Fruit fly (Drosophila melanogaster): ENCODE results near the gene Prp39.
A peak's percentile ranks its signal among the peaks of the same experiment; 100 is the strongest.

Gene Prp39

DNA sequence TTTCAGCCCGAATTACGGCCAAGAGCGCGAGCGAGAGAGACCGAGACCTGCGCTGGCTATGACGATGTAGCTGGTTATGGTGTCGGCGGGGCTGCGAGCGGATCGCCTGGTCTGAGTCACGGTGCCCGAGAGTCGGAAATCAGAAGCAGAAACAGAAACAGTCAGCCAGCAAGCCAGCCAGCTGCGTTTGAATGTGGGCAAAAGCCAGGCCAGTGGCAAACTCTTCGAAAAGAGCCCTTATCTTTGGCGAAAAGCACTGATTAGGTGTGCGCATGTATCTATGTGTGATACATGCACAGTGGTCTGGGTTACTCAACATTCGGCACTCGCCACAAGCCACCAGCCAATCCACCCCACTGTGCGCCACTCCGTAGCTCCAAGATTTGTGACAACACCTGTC lies 19.3 kb downstream of the Prp39 start:
- TF ChIP-seq CG12768 (GFP tag; optimal IDR thresholded peaks at IDR 0.05) (peak; percentile 45), Hr96 (GFP tag; optimal IDR thresholded peaks at IDR 0.05) (peak; percentile 14), Mnt (GFP tag; optimal IDR thresholded peaks at IDR 0.05) (peak; percentile 13), cic (GFP tag; optimal IDR thresholded peaks at IDR 0.05) (peak; percentile 37), CG1620 (GFP tag; optimal IDR thresholded peaks at IDR 0.05) (no peak), CG7045 (GFP tag; optimal IDR thresholded peaks at IDR 0.05) (no peak), kay (GFP tag; ENCODE audit: borderline replicate concordance) (peak; percentile 96), CG5204 (GFP tag; optimal IDR thresholded peaks at IDR 0.05) (no peak), bab1 (GFP tag; optimal IDR thresholded peaks at IDR 0.05) (no peak), pad (GFP tag; optimal IDR thresholded peaks at IDR 0.05) (no peak), cnc (optimal IDR thresholded peaks at IDR 0.05) (no peak), CG11617 (GFP tag; optimal IDR thresholded peaks at IDR 0.05) (no peak), CG7101 (tag; optimal IDR thresholded peaks at IDR 0.05) (no peak), Clk (GFP tag; optimal IDR thresholded peaks at IDR 0.05) (no peak)

DNA sequence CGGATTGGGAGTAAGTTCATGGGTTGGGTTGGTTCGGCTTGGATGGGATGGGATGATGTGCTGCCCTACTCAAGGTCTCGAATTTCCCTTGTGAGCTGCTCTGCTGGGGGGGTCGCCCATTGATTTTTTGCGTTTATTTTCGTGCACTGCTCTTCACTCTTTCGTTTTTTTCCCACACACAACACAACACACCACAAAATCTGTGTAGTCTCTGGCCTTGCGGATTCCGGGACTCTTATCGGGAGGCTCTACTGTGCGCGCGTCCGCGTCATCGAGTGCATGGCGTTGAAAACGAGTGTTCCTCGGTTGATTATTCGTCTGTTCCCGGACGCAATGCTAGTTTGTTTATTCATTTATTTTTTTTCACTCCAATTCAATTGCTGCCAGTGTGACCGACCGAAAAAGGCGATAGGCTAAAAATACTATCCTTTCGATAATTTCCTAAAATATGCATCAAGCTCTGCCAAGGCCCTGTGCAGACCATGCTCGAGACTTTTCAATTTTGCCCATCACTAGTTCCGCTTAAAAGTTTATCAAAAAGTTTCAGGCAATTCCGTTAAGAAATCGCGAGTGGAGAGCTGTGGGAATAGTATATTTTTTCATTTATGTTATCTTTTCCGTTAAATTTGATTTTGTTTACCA lies 19.8 kb downstream of the Prp39 start, which contains the start of gene WASp:
Gene WASp (minus strand): TSS at position 399 of the 642 bp plus-strand sequence.
- TF ChIP-seq CG11617 (GFP tag; optimal IDR thresholded peaks at IDR 0.05) (no peak), CG5204 (GFP tag; optimal IDR thresholded peaks at IDR 0.05) (peak; percentile 6), toe (GFP tag; optimal IDR thresholded peaks at IDR 0.05) (peak; percentile 2), CG7101 (tag; optimal IDR thresholded peaks at IDR 0.05) (peak; percentile 70), Mnt (GFP tag; optimal IDR thresholded peaks at IDR 0.05) (peak; percentile 43), kay (GFP tag; ENCODE audit: borderline replicate concordance) (no peak), CG12768 (GFP tag; optimal IDR thresholded peaks at IDR 0.05) (no peak), CG1620 (GFP tag; optimal IDR thresholded peaks at IDR 0.05) (peak; percentile 56), tj (GFP tag; optimal IDR thresholded peaks at IDR 0.05) (peak; percentile 5), CG14711 (tag; optimal IDR thresholded peaks at IDR 0.05) (peak; percentile 33), bab1 (GFP tag; optimal IDR thresholded peaks at IDR 0.05) (peak; percentile 76), cnc (optimal IDR thresholded peaks at IDR 0.05) (no peak), pad (GFP tag; optimal IDR thresholded peaks at IDR 0.05) (peak; percentile 18), ovo (GFP tag; optimal IDR thresholded peaks at IDR 0.05) (peak; percentile 66), Hr96 (GFP tag; optimal IDR thresholded peaks at IDR 0.05) (peak; percentile 40), Clk (GFP tag; optimal IDR thresholded peaks at IDR 0.05) (no peak), CG33017 (tag; optimal IDR thresholded peaks at IDR 0.05) (peak; percentile 32), cic (GFP tag; optimal IDR thresholded peaks at IDR 0.05) (peak; percentile 14), Crg-1 (GFP tag; optimal IDR thresholded peaks at IDR 0.05) (peak; percentile 24), CG7045 (GFP tag; optimal IDR thresholded peaks at IDR 0.05) (no peak)

DNA sequence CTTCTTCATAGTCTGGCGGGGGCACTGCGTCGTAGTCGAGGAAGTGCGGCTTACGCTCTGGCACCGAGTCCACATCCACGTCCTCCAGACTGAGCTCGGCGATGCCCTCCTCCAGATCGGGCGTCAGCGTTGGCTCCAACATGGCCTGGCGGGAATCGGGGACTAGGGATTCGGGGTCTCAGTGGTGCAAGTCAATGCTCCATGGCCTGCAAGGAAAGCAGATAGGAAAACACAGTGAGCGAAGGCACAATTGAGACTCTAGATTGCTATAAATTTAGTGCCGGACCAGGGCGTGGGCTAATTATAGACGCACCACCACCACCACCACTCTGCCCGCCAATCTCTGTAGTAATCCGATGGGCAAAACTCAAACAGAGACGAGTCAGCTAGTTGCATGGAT lies 28.7 kb downstream of the Prp39 start:
- TF ChIP-seq ovo (GFP tag; optimal IDR thresholded peaks at IDR 0.05) = no peak
- no peak for TF ChIP-seq CG1620 (GFP tag; optimal IDR thresholded peaks at IDR 0.05)
- no peak for TF ChIP-seq CG11617 (GFP tag; optimal IDR thresholded peaks at IDR 0.05)
- no peak for TF ChIP-seq cnc (optimal IDR thresholded peaks at IDR 0.05)
- TF ChIP-seq cic (GFP tag; optimal IDR thresholded peaks at IDR 0.05) = no peak
- TF ChIP-seq CG7101 (tag; optimal IDR thresholded peaks at IDR 0.05) = no peak
- TF ChIP-seq Crg-1 (GFP tag; optimal IDR thresholded peaks at IDR 0.05) = no peak
- no peak for TF ChIP-seq CG14711 (tag; optimal IDR thresholded peaks at IDR 0.05)
- no peak for TF ChIP-seq bab1 (GFP tag; optimal IDR thresholded peaks at IDR 0.05)
- no peak for TF ChIP-seq CG7045 (GFP tag; optimal IDR thresholded peaks at IDR 0.05)
- no peak for TF ChIP-seq kay (GFP tag; ENCODE audit: borderline replicate concordance)
- TF ChIP-seq CG5204 (GFP tag; optimal IDR thresholded peaks at IDR 0.05) = no peak
- no peak for TF ChIP-seq Clk (GFP tag; optimal IDR thresholded peaks at IDR 0.05)
- TF ChIP-seq tj (GFP tag; optimal IDR thresholded peaks at IDR 0.05) = no peak
- no peak for TF ChIP-seq pad (GFP tag; optimal IDR thresholded peaks at IDR 0.05)
- TF ChIP-seq Mnt (GFP tag; optimal IDR thresholded peaks at IDR 0.05) = no peak
- TF ChIP-seq Hr96 (GFP tag; optimal IDR thresholded peaks at IDR 0.05) = no peak

DNA sequence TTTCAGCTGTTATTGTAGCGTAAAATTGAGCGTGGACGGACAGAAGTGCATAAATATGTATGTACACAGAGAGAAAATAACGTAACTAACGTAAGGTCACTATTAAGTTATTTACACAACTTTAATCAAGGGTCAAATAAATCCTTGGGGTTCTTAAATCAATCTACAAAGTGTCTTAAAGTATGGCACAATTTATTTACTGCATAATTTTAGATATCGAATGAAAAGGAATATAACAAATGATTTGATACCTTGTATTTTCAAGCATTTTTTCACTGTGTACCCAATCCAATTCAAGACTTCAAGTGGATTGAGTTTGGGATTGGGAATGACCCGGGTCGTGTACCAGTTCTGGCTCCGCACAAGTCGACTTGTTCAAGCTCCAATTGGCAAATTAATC lies 30.1 kb downstream of the Prp39 start:
- TF ChIP-seq CG7045 (GFP tag; optimal IDR thresholded peaks at IDR 0.05) (no peak), CG11617 (GFP tag; optimal IDR thresholded peaks at IDR 0.05) (no peak), tj (GFP tag; optimal IDR thresholded peaks at IDR 0.05) (no peak), CG33017 (tag; optimal IDR thresholded peaks at IDR 0.05) (no peak), Hr96 (GFP tag; optimal IDR thresholded peaks at IDR 0.05) (no peak), Mnt (GFP tag; optimal IDR thresholded peaks at IDR 0.05) (no peak), cnc (optimal IDR thresholded peaks at IDR 0.05) (no peak), ovo (GFP tag; optimal IDR thresholded peaks at IDR 0.05) (no peak), CG5204 (GFP tag; optimal IDR thresholded peaks at IDR 0.05) (no peak), bab1 (GFP tag; optimal IDR thresholded peaks at IDR 0.05) (no peak), Clk (GFP tag; optimal IDR thresholded peaks at IDR 0.05) (no peak), toe (GFP tag; optimal IDR thresholded peaks at IDR 0.05) (no peak)

DNA sequence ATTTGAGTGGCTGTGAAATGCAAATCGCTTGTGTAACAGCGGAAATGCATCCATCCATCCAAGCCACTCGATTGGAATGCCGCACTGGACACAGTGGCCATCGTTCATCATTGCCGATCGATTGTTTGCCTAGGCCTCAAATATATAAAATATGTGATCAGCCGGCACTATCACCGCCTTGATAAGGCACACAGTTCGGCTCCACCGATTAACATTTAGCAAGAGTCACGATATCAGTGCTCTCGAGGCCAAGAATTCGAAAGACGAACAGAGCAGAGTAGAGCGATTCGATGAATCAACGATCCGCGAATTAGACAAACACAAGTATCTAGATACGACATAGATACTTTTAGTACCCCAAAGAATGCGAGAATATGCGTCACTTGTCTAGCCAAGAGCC lies 30.5 kb downstream of the Prp39 start:
- TF ChIP-seq CG12768 (GFP tag; optimal IDR thresholded peaks at IDR 0.05) (no peak), cic (GFP tag; optimal IDR thresholded peaks at IDR 0.05) (peak; percentile 4), CG7101 (tag; optimal IDR thresholded peaks at IDR 0.05) (no peak), CG33017 (tag; optimal IDR thresholded peaks at IDR 0.05) (no peak), ovo (GFP tag; optimal IDR thresholded peaks at IDR 0.05) (no peak)

All from whole organism, adult.